Worm (Caenorhabditis elegans) whole organism, L1 larva: ENCODE results near the gene catp-7.

Experiments
- C34B4.2 ChIP-seq: sonication (generic microtip); optimal IDR thresholded peaks from 2 replicates; lab custom pipeline; 2017; ENCODE audit warnings: mild to moderate bottlenecking, missing genetic modification characterization, missing compliant biosample characterization
- efl-1 ChIP-seq, 4 experiments: fragments of 150-350 bp; optimal IDR thresholded peaks in 3 of 4; peaks in 1 of 4; 1 replicate in 1 of 4; 2 replicates in 3 of 4; lab custom pipeline; 2014; ENCODE audit warnings: missing biosample characterization in 2 of 4, missing genetic modification characterization in 2 of 4, missing genetic modification reagents in 2 of 4
- elt-3 ChIP-seq, 6 experiments: fragments of 150-350 bp in 1 of 6; sonication (generic microtip); optimal IDR thresholded peaks; 2 replicates each; lab custom pipeline; 2017 to 2018; ENCODE audit warnings: missing biosample characterization in 6 of 6, missing genetic modification characterization in 6 of 6, inconsistent platforms in 1 of 6
- fos-1 ChIP-seq: fragments of 150-350 bp; optimal IDR thresholded peaks from 2 replicates; lab custom pipeline; 2014; ENCODE audit warnings: missing biosample characterization, missing genetic modification characterization
- isw-1 ChIP-seq: fragments of 200-800 bp; sonication (Bioruptor generic); IDR thresholded peaks from 2 replicates; pipeline ENCODE4 v1.3.6; 2022; ENCODE audit warnings: missing genetic modification characterization, missing compliant biosample characterization
- mdl-1 ChIP-seq, 2 experiments: fragments of 150-350 bp; optimal IDR thresholded peaks; 2 replicates each; lab custom pipeline; 2014 to 2017; ENCODE audit warnings: missing biosample characterization in 2 of 2, missing genetic modification characterization in 2 of 2, inconsistent platforms in 1 of 2
- mef-2 ChIP-seq: fragments of 150-350 bp; optimal IDR thresholded peaks from 2 replicates; lab custom pipeline; 2014; ENCODE audit warnings: missing biosample characterization, missing genetic modification characterization
- nhr-12 ChIP-seq: sonication (generic microtip); optimal IDR thresholded peaks from 2 replicates; lab custom pipeline; 2017; ENCODE audit warnings: missing biosample characterization, missing genetic modification characterization
- nhr-237 ChIP-seq: fragments of 150-350 bp; optimal IDR thresholded peaks from 2 replicates; lab custom pipeline; 2014; ENCODE audit warnings: missing biosample characterization, missing genetic modification characterization
- nhr-76 ChIP-seq: sonication (generic microtip); optimal IDR thresholded peaks from 2 replicates; lab custom pipeline; 2017; ENCODE audit warnings: missing biosample characterization, missing genetic modification characterization
- sup-37 ChIP-seq: fragments of 200-800 bp; sonication (Bioruptor generic); optimal IDR thresholded peaks from 2 replicates; lab custom pipeline; 2018; ENCODE audit warnings: mild to moderate bottlenecking, missing genetic modification characterization, missing compliant biosample characterization
- zip-4 ChIP-seq: fragments of 200-800 bp; sonication (Bioruptor generic); optimal IDR thresholded peaks from 2 replicates; lab custom pipeline; 2018; ENCODE audit warnings: mild to moderate bottlenecking, missing genetic modification characterization, moderate library complexity, missing compliant biosample characterization
- ztf-4 ChIP-seq: fragments of 150-350 bp; optimal IDR thresholded peaks from 2 replicates; lab custom pipeline; 2014; ENCODE audit warnings: missing biosample characterization, missing genetic modification characterization

ce11 chrIV:8638761-8639160 is 53.0 kb downstream of the catp-7 start, which contains the start of gene F42A9.9:
- TF ChIP-seq nhr-237 (tag; lab: Kevin White, UChicago) (no peak), nhr-76 (tag; lab: Kevin White, UChicago) (no peak), ztf-4 (tag; lab: Kevin White, UChicago) (no peak), fos-1 (tag; lab: Kevin White, UChicago) (no peak), sup-37 (GFP tag; lab: Kevin White, UChicago) (no peak), isw-1 (GFP tag; lab: Robert Waterston, UW) (no peak), mef-2 (no peak), efl-1 (optimal IDR thresholded peaks at IDR 0.05; lab: Kevin White, UChicago) (no peak), efl-1 (GFP tag; optimal IDR thresholded peaks at IDR 0.05 in 1 of 2; lab: Kevin White, UChicago) (no peak), C34B4.2 (tag; lab: Kevin White, UChicago) (no peak), nhr-12 (no peak), zip-4 (no peak), mdl-1 (tag; optimal IDR thresholded peaks at IDR 0.05; lab: Kevin White, UChicago) (no peak), elt-3 (tag; optimal IDR thresholded peaks at IDR 0.05; lab: Kevin White, UChicago) (no peak)
